Worm (Caenorhabditis elegans): ENCODE measurements around the gene try-8.

try-8 gene

ce11 chrV:7416569-7416968 is 37.6 kb downstream of the try-8 start:
- TF ChIP-seq ztf-26 (tag; optimal IDR thresholded peaks at IDR 0.05) = no peak
- TF ChIP-seq madf-3 (GFP tag; IDR thresholded peaks at IDR 0.05) = no peak
- no peak for TF ChIP-seq B0019.2 (GFP tag; conservative IDR thresholded peaks at IDR 0.05)
- no peak for TF ChIP-seq lin-54 (GFP tag; optimal IDR thresholded peaks at IDR 0.05)

- TF ChIP-seq egl-44 (GFP tag; IDR thresholded peaks at IDR 0.05) = no peak
- TF ChIP-seq T26A5.8 (tag; optimal IDR thresholded peaks at IDR 0.05) = no peak
- no peak for TF ChIP-seq attf-3 (GFP tag; conservative IDR thresholded peaks at IDR 0.05)
- no peak for TF ChIP-seq madf-8 (GFP tag; conservative IDR thresholded peaks at IDR 0.05)
- TF ChIP-seq zfh-2 (GFP tag; conservative IDR thresholded peaks at IDR 0.05) = no peak
- no peak for TF ChIP-seq hsf-1 (GFP tag; IDR thresholded peaks at IDR 0.05)
- TF ChIP-seq lin-40 (tag; optimal IDR thresholded peaks at IDR 0.05) = peak; percentile 35
- TF ChIP-seq nfyb-1 (GFP tag; IDR thresholded peaks at IDR 0.05) = peak; percentile 74
- TF ChIP-seq ceh-58 (GFP tag; IDR thresholded peaks at IDR 0.05) = no peak
- TF ChIP-seq egrh-3 (GFP tag; IDR thresholded peaks at IDR 0.05) = no peak
- TF ChIP-seq madf-3 (GFP tag; IDR thresholded peaks at IDR 0.05) = no peak
- TF ChIP-seq akir-1 (GFP tag; optimal IDR thresholded peaks at IDR 0.05) = no peak
- TF ChIP-seq hmg-1.2 (GFP tag; IDR thresholded peaks at IDR 0.05) = no peak
- TF ChIP-seq repo-1 (tag; optimal IDR thresholded peaks at IDR 0.05) = no peak
- no peak for TF ChIP-seq nhr-179 (tag; optimal IDR thresholded peaks at IDR 0.05)
- no peak for TF ChIP-seq rec-8 (tag; optimal IDR thresholded peaks at IDR 0.05)
- TF ChIP-seq sptf-2 (GFP tag; optimal IDR thresholded peaks at IDR 0.05) = no peak
- no peak for TF ChIP-seq hlh-26 (GFP tag; conservative IDR thresholded peaks at IDR 0.05)
- TF ChIP-seq tbp1 (GFP tag; optimal IDR thresholded peaks at IDR 0.05) = no peak
- no peak for TF ChIP-seq nfya-1 (tag; optimal IDR thresholded peaks at IDR 0.05; ENCODE audit: borderline replicate concordance, insufficient read depth)
- no peak for TF ChIP-seq ztf-22 (GFP tag; optimal IDR thresholded peaks at IDR 0.05)
- TF ChIP-seq lag-1 (GFP tag; IDR thresholded peaks at IDR 0.05) = no peak
- no peak for TF ChIP-seq ztf-28 (GFP tag; IDR thresholded peaks at IDR 0.05)
- TF ChIP-seq Y53G8AR.9 (GFP tag; conservative IDR thresholded peaks at IDR 0.05) = 0 out of 2 replicates have a peak, but pooled peaks have one; percentile 33
- TF ChIP-seq hrde-1 (tag; optimal IDR thresholded peaks at IDR 0.05; ENCODE audit: borderline replicate concordance) = no peak
- TF ChIP-seq him-1 (tag; optimal IDR thresholded peaks at IDR 0.05) = no peak
- TF ChIP-seq K11D2.4 (GFP tag; IDR thresholded peaks at IDR 0.05) = 0 out of 2 replicates have a peak, but pooled peaks have one; percentile 13
- TF ChIP-seq fkh-3 (tag; optimal IDR thresholded peaks at IDR 0.05) = no peak
- TF ChIP-seq mel-28 (tag; optimal IDR thresholded peaks at IDR 0.05; ENCODE audit: borderline replicate concordance) = no peak
- peak; percentile 96 for TF ChIP-seq ama-1 (optimal IDR thresholded peaks at IDR 0.05)
- TF ChIP-seq ama-1 (GFP tag; optimal IDR thresholded peaks at IDR 0.05) = no peak
- no peak for TF ChIP-seq nhr-90 (tag; optimal IDR thresholded peaks at IDR 0.05)
- TF ChIP-seq efl-1 (GFP tag; optimal IDR thresholded peaks at IDR 0.05) = no peak
- TF ChIP-seq cebp-1 (GFP tag; IDR thresholded peaks at IDR 0.05) = no peak
- no peak for TF ChIP-seq cebp-1 (tag; optimal IDR thresholded peaks at IDR 0.05)
- TF ChIP-seq nfya-2 (GFP tag; IDR thresholded peaks at IDR 0.05) = no peak
- TF ChIP-seq B0035.1 (tag; optimal IDR thresholded peaks at IDR 0.05) = no peak
- TF ChIP-seq let-526 (GFP tag; IDR thresholded peaks at IDR 0.05) = no peak
- no peak for TF ChIP-seq ccch-3 (GFP tag; optimal IDR thresholded peaks at IDR 0.05)
- no peak for TF ChIP-seq F23B12.7 (tag; optimal IDR thresholded peaks at IDR 0.05; ENCODE audit: insufficient read depth)
- peak; percentile 21 for TF ChIP-seq F22D6.2 (tag; optimal IDR thresholded peaks at IDR 0.05)
- TF ChIP-seq Y53F4B.3 (GFP tag; IDR thresholded peaks at IDR 0.05) = no peak
- no peak for TF ChIP-seq ztf-25 (GFP tag; IDR thresholded peaks at IDR 0.05)
Measured at ce11 chrV:7415780-7416428, 38.2 kb downstream of the try-8 start, which contains the start of gene F18E3.13. F18E3.13 (plus strand) TSS chrV:7416164.
